Fruit fly (Drosophila melanogaster) whole organism, embryonic: ENCODE measurements around the gene Tsc1.
A peak's percentile ranks its signal among the peaks of the same experiment; 100 is the strongest.

Experiments
- ATbp ChIP-seq: fragments of 200-800 bp; sonication (Bioruptor generic); optimal IDR thresholded peaks from 2 replicates; lab custom pipeline; 2017; ENCODE audit warnings: missing biosample characterization, mild to moderate bottlenecking, missing genetic modification characterization, missing genetic modification reagents
- CG12155 ChIP-seq: fragments of 200-800 bp; sonication (Bioruptor generic); optimal IDR thresholded peaks from 3 replicates; lab custom pipeline; 2016; ENCODE audit warnings: missing biosample characterization, missing genetic modification characterization
- CG14441 ChIP-seq: fragments of 200-800 bp; sonication (Bioruptor generic); IDR thresholded peaks from 2 replicates; pipeline ENCODE4 v1.3.6; 2022; ENCODE audit warnings: missing biosample characterization, missing genetic modification characterization
- CG18476 ChIP-seq: fragments of 200-800 bp; sonication (Bioruptor generic); optimal IDR thresholded peaks from 2 replicates; lab custom pipeline; 2016; ENCODE audit warnings: missing biosample characterization, mild to moderate bottlenecking, missing genetic modification characterization
- CG30431 ChIP-seq: fragments of 200-800 bp; sonication (Bioruptor generic); optimal IDR thresholded peaks from 2 replicates; lab custom pipeline; 2017; ENCODE audit warnings: missing biosample characterization, missing genetic modification characterization
- CG31441 ChIP-seq: fragments of 200-800 bp; sonication (Bioruptor generic); IDR thresholded peaks from 2 replicates; pipeline ENCODE4 v1.3.6; 2022; ENCODE audit warnings: missing biosample characterization, missing genetic modification characterization
- CG34224 ChIP-seq: fragments of 200-800 bp; sonication (Bioruptor generic); IDR thresholded peaks from 3 replicates; pipeline ENCODE4 v1.3.6; 2022; ENCODE audit warnings: missing biosample characterization, missing genetic modification characterization; ENCODE audit not compliant: partially characterized antibody
- CG34376 ChIP-seq: fragments of 200-800 bp; sonication (Bioruptor generic); optimal IDR thresholded peaks from 2 replicates; lab custom pipeline; 2018; ENCODE audit warnings: missing biosample characterization, mild to moderate bottlenecking, missing genetic modification characterization
- CG34422 ChIP-seq: fragments of 200-800 bp; sonication (Bioruptor generic); IDR thresholded peaks from 3 replicates; pipeline ENCODE4 v1.3.6; 2022; ENCODE audit warnings: missing biosample characterization, missing genetic modification characterization
- CG5180 ChIP-seq: fragments of 200-800 bp; sonication (Bioruptor generic); optimal IDR thresholded peaks from 3 replicates; lab custom pipeline; 2017; ENCODE audit warnings: missing biosample characterization, missing genetic modification characterization, mild to moderate bottlenecking, moderate library complexity, missing genetic modification reagents
- CG5245 ChIP-seq: fragments of 200-800 bp; sonication (Bioruptor generic); optimal IDR thresholded peaks from 3 replicates; lab custom pipeline; 2016; ENCODE audit warnings: missing biosample characterization, missing genetic modification characterization
- CG7745 ChIP-seq: fragments of 200-800 bp; sonication (Bioruptor generic); optimal IDR thresholded peaks from 2 replicates; lab custom pipeline; 2018; ENCODE audit warnings: missing biosample characterization, mild to moderate bottlenecking, missing genetic modification characterization, moderate library complexity
- CG9932 ChIP-seq: fragments of 200-800 bp; sonication (Bioruptor generic); IDR thresholded peaks from 2 replicates; pipeline ENCODE4 v1.3.6; 2022; ENCODE audit warnings: missing biosample characterization, missing genetic modification characterization
- Chrac-16 ChIP-seq: fragments of 200-800 bp; sonication (Bioruptor generic); optimal IDR thresholded peaks from 3 replicates; lab custom pipeline; 2016; ENCODE audit warnings: missing biosample characterization, missing genetic modification characterization
- Dek ChIP-seq: fragments of 200-800 bp; sonication (Bioruptor generic); optimal IDR thresholded peaks from 3 replicates; lab custom pipeline; 2019; ENCODE audit warnings: missing biosample characterization, mild to moderate bottlenecking, missing genetic modification characterization, moderate library complexity
- Dip2 ChIP-seq: fragments of 200-800 bp; sonication (Bioruptor generic); IDR thresholded peaks from 2 replicates; pipeline ENCODE4 v1.3.6; 2022; ENCODE audit warnings: missing biosample characterization, missing genetic modification characterization
- HLH4C ChIP-seq: fragments of 200-800 bp; sonication (Bioruptor generic); IDR thresholded peaks from 3 replicates; pipeline ENCODE4 v1.3.6; 2022; ENCODE audit warnings: missing biosample characterization, missing genetic modification characterization; ENCODE audit not compliant: partially characterized antibody
- Hmx ChIP-seq: fragments of 200-800 bp; sonication (Bioruptor generic); optimal IDR thresholded peaks from 2 replicates; lab custom pipeline; 2016; ENCODE audit warnings: missing biosample characterization, missing genetic modification characterization
- Hr51 ChIP-seq, 2 experiments: fragments of 200-800 bp; sonication (Bioruptor generic); optimal IDR thresholded peaks; 2 replicates in 1 of 2; 3 replicates in 1 of 2; lab custom pipeline; 2016 to 2018; ENCODE audit warnings: missing biosample characterization in 2 of 2, missing genetic modification characterization in 2 of 2, mild to moderate bottlenecking in 1 of 2, moderate library complexity in 1 of 2
- MBD-R2 ChIP-seq: fragments of 200-800 bp; sonication (Bioruptor generic); IDR thresholded peaks from 2 replicates; pipeline ENCODE4 v1.3.6; 2022; ENCODE audit warnings: missing biosample characterization, missing genetic modification characterization
- Neu2 ChIP-seq: fragments of 200-800 bp; sonication (Bioruptor generic); optimal IDR thresholded peaks from 3 replicates; lab custom pipeline; 2016; ENCODE audit warnings: missing biosample characterization, missing genetic modification characterization, borderline replicate concordance
- Nf-YA ChIP-seq: fragments of 200-800 bp; sonication (Bioruptor generic); IDR thresholded peaks from 2 replicates; pipeline ENCODE4 v1.3.6; 2022; ENCODE audit warnings: missing biosample characterization, missing genetic modification characterization
- NfI ChIP-seq: fragments of 200-800 bp; sonication (Bioruptor generic); optimal IDR thresholded peaks from 3 replicates; lab custom pipeline; 2018; ENCODE audit warnings: missing biosample characterization, mild to moderate bottlenecking, missing genetic modification characterization, moderate library complexity
- Ravus ChIP-seq: fragments of 200-800 bp; sonication (Bioruptor generic); IDR thresholded peaks from 2 replicates; pipeline ENCODE4 v1.3.6; 2022; ENCODE audit warnings: missing biosample characterization, missing genetic modification characterization
- Ssrp ChIP-seq: fragments of 200-800 bp; sonication (Bioruptor generic); optimal IDR thresholded peaks from 2 replicates; lab custom pipeline; 2018; ENCODE audit warnings: missing biosample characterization, mild to moderate bottlenecking, missing genetic modification characterization, moderate library complexity
- Xrp1 ChIP-seq: fragments of 200-800 bp; sonication (Bioruptor generic); IDR thresholded peaks from 2 replicates; pipeline ENCODE4 v1.3.6; 2022; ENCODE audit warnings: missing biosample characterization, missing genetic modification characterization
- ap ChIP-seq: fragments of 200-800 bp; sonication (Bioruptor generic); IDR thresholded peaks from 2 replicates; pipeline ENCODE4 v1.3.6; 2022; ENCODE audit warnings: missing biosample characterization, missing genetic modification characterization
- ara ChIP-seq: fragments of 200-800 bp; sonication (Bioruptor generic); IDR thresholded peaks from 2 replicates; pipeline ENCODE4 v1.3.6; 2022; ENCODE audit warnings: missing biosample characterization, missing genetic modification characterization
- chinmo ChIP-seq: fragments of 200-800 bp; sonication (Bioruptor generic); IDR thresholded peaks from 4 replicates; pipeline ENCODE4 v1.3.6; 2022; ENCODE audit warnings: missing biosample characterization, missing genetic modification characterization; ENCODE audit not compliant: partially characterized antibody
- chm ChIP-seq: fragments of 200-800 bp; sonication (Bioruptor generic); IDR thresholded peaks from 2 replicates; pipeline ENCODE4 v1.3.6; 2022; ENCODE audit warnings: missing biosample characterization, missing genetic modification characterization
- da ChIP-seq: fragments of 200-800 bp; sonication (Bioruptor generic); optimal IDR thresholded peaks from 2 replicates; lab custom pipeline; 2016; ENCODE audit warnings: missing biosample characterization, missing genetic modification characterization
- dimm ChIP-seq: fragments of 200-800 bp; sonication (Bioruptor generic); IDR thresholded peaks from 2 replicates; pipeline ENCODE4 v1.3.6; 2022; ENCODE audit warnings: missing biosample characterization, missing genetic modification characterization
- dmrt11E ChIP-seq: fragments of 200-800 bp; sonication (Bioruptor generic); optimal IDR thresholded peaks from 3 replicates; lab custom pipeline; 2018; ENCODE audit warnings: missing biosample characterization, mild to moderate bottlenecking, missing genetic modification characterization, moderate library complexity
- emc ChIP-seq: fragments of 200-800 bp; sonication (Bioruptor generic); optimal IDR thresholded peaks from 2 replicates; lab custom pipeline; 2016; ENCODE audit warnings: missing biosample characterization, missing genetic modification characterization
- ems ChIP-seq: fragments of 200-800 bp; sonication (Bioruptor generic); optimal IDR thresholded peaks from 3 replicates; lab custom pipeline; 2016; ENCODE audit warnings: missing biosample characterization, missing genetic modification characterization
- fd3F ChIP-seq: fragments of 200-800 bp; sonication (Bioruptor generic); optimal IDR thresholded peaks from 2 replicates; lab custom pipeline; 2018; ENCODE audit warnings: missing biosample characterization, mild to moderate bottlenecking, missing genetic modification characterization, moderate library complexity
- gt ChIP-seq: fragments of 200-800 bp; sonication (Bioruptor generic); IDR thresholded peaks from 2 replicates; pipeline ENCODE4 v1.3.6; 2022; ENCODE audit warnings: missing biosample characterization, missing genetic modification characterization
- jumu ChIP-seq: fragments of 200-800 bp; sonication (Bioruptor generic); optimal IDR thresholded peaks from 3 replicates; lab custom pipeline; 2016; ENCODE audit warnings: missing biosample characterization, missing genetic modification characterization
- kah ChIP-seq: fragments of 200-800 bp; sonication (Bioruptor generic); optimal IDR thresholded peaks from 2 replicates; lab custom pipeline; 2018; ENCODE audit warnings: missing biosample characterization, mild to moderate bottlenecking, missing genetic modification characterization
- kay ChIP-seq: fragments of 200-800 bp; sonication (Bioruptor generic); optimal IDR thresholded peaks from 2 replicates; lab custom pipeline; 2016; ENCODE audit warnings: missing biosample characterization, missing genetic modification characterization
- pros ChIP-seq: fragments of 200-800 bp; sonication (Bioruptor generic); optimal IDR thresholded peaks from 3 replicates; lab custom pipeline; 2019; ENCODE audit warnings: missing biosample characterization, mild to moderate bottlenecking, missing genetic modification characterization, moderate library complexity
- rib ChIP-seq: fragments of 200-800 bp; sonication (Bioruptor generic); IDR thresholded peaks from 2 replicates; pipeline ENCODE4 v1.3.6; 2022; ENCODE audit warnings: missing biosample characterization, missing genetic modification characterization
- seq ChIP-seq: fragments of 200-800 bp; sonication (Bioruptor generic); IDR thresholded peaks from 2 replicates; pipeline ENCODE4 v1.3.6; 2022; ENCODE audit warnings: missing biosample characterization, missing genetic modification characterization
- sim ChIP-seq: fragments of 200-800 bp; sonication (Bioruptor generic); IDR thresholded peaks from 2 replicates; pipeline ENCODE4 v1.3.6; 2022; ENCODE audit warnings: missing biosample characterization, missing genetic modification characterization
- sisA ChIP-seq: fragments of 200-800 bp; sonication (Bioruptor generic); IDR thresholded peaks from 2 replicates; pipeline ENCODE4 v1.3.6; 2022; ENCODE audit warnings: missing biosample characterization, missing genetic modification characterization
- slou ChIP-seq: fragments of 200-800 bp; sonication (Bioruptor generic); optimal IDR thresholded peaks from 3 replicates; lab custom pipeline; 2016; ENCODE audit warnings: missing biosample characterization, missing genetic modification characterization
- wek ChIP-seq: fragments of 200-800 bp; sonication (Bioruptor generic); optimal IDR thresholded peaks from 3 replicates; lab custom pipeline; 2018; ENCODE audit warnings: missing biosample characterization, mild to moderate bottlenecking, missing genetic modification characterization, moderate library complexity

Gene Tsc1

dm6 chr3R:24150103-24150502, 20.0 kb downstream of the Tsc1 start, which contains the start of gene p38c:
TSS of gene p38c (minus strand) at chr3R:24150203.
- TF ChIP-seq fd3F (GFP tag; lab: Kevin White, UChicago) (no peak), chinmo (GFP tag; lab: Robert Waterston, UW) (no peak), CG5245 (GFP tag; lab: Kevin White, UChicago) (no peak), CG5180 (peak; percentile 71), Neu2 (no peak)

dm6 chr3R:24151924-24152809, 22.1 kb downstream of the Tsc1 start, which contains the start of the genes p38a and CG6178:
TSS of gene p38a (minus strand) at chr3R:24152321.
TSS of gene CG6178 (plus strand) at chr3R:24152347.
- TF ChIP-seq da: no peak
- TF ChIP-seq Nf-YA: peak; percentile 94
- peak; percentile 96 for TF ChIP-seq CG34422 (GFP tag; lab: Robert Waterston, UW)
- TF ChIP-seq seq (GFP tag; lab: Robert Waterston, UW): peak; percentile 96
- peak; percentile 92 for TF ChIP-seq rib (GFP tag; lab: Robert Waterston, UW)
- TF ChIP-seq Dek: peak; percentile 98
- peak; percentile 92 for TF ChIP-seq Ravus (GFP tag; lab: Robert Waterston, UW)
- TF ChIP-seq kah (GFP tag; lab: Kevin White, UChicago): peak; percentile 92
- peak; percentile 91 for TF ChIP-seq CG12155 (GFP tag; lab: Kevin White, UChicago)
- TF ChIP-seq pros (GFP tag; lab: Kevin White, UChicago): no peak
- peak; percentile 96 for TF ChIP-seq Xrp1
- peak; percentile 65; the same call in 1 of the 2 replicates for TF ChIP-seq chm (GFP tag; lab: Robert Waterston, UW)
- peak; percentile 82 for TF ChIP-seq slou
- TF ChIP-seq gt (GFP tag; lab: Robert Waterston, UW): peak; percentile 86
- peak; percentile 95 for TF ChIP-seq CG30431 (GFP tag; lab: Kevin White, UChicago)
- TF ChIP-seq Hmx (GFP tag; lab: Kevin White, UChicago): no peak
- TF ChIP-seq Dip2: peak; percentile 56
- TF ChIP-seq sisA: peak; percentile 97
- TF ChIP-seq CG14441 (GFP tag; lab: Robert Waterston, UW): peak; percentile 97
- peak; percentile 36 for TF ChIP-seq ems (GFP tag; lab: Kevin White, UChicago)
- peak; percentile 95 for TF ChIP-seq dmrt11E
- TF ChIP-seq NfI (GFP tag; lab: Kevin White, UChicago): peak; percentile 98
- peak; percentile 88 for TF ChIP-seq dimm (GFP tag; lab: Robert Waterston, UW)
- TF ChIP-seq Chrac-16 (GFP tag; lab: Kevin White, UChicago): peak; percentile 89
- peak; percentile 99 for TF ChIP-seq Ssrp (tag; lab: Kevin White, UChicago)
- peak; percentile 93 for TF ChIP-seq ATbp (GFP tag; lab: Kevin White, UChicago)
- peak; percentile 49 for TF ChIP-seq emc
- TF ChIP-seq HLH4C (GFP tag; lab: Robert Waterston, UW): no peak
- peak; percentile 81 for TF ChIP-seq MBD-R2 (GFP tag; lab: Robert Waterston, UW)
- TF ChIP-seq CG31441 (GFP tag; lab: Robert Waterston, UW): peak; percentile 99
- TF ChIP-seq jumu (GFP tag; lab: Kevin White, UChicago): peak; percentile 45
- TF ChIP-seq Hr51 (GFP tag; optimal IDR thresholded peaks at IDR 0.05; lab: Kevin White, UChicago): peak; percentile 52 to 99
- peak; percentile 35 for TF ChIP-seq CG7745 (tag; lab: Kevin White, UChicago)
- TF ChIP-seq CG9932 (GFP tag; lab: Robert Waterston, UW): peak; percentile 97
- peak; percentile 88 for TF ChIP-seq ara
- TF ChIP-seq wek (GFP tag; lab: Kevin White, UChicago): peak; percentile 56
- peak; percentile 68 for TF ChIP-seq CG34376 (GFP tag; lab: Kevin White, UChicago)
- TF ChIP-seq ap: peak; percentile 95
- TF ChIP-seq CG34224: 0 out of 3 replicates have a peak, but pooled peaks have one; percentile 25
- peak; percentile 83 for TF ChIP-seq CG18476 (GFP tag; lab: Kevin White, UChicago)
- peak; percentile 92 for TF ChIP-seq kay (GFP tag; lab: Kevin White, UChicago)
- peak; percentile 89 for TF ChIP-seq sim
